Fruit fly (Drosophila melanogaster): ENCODE measurements around the gene Poc1.

The Poc1 gene

dm6 chr3L:13426573-13426972, 36.8 kb upstream of the Poc1 start, which contains the start of gene CG14105 (continued):
- TF ChIP-seq CG6683 (GFP tag; optimal IDR thresholded peaks at IDR 0.05) (no peak), CG18262 (tag; optimal IDR thresholded peaks at IDR 0.05) (no peak)

- no peak for TF ChIP-seq Adf1 (GFP tag; IDR thresholded peaks at IDR 0.05)
- no peak for TF ChIP-seq grau (tag; optimal IDR thresholded peaks at IDR 0.05)
- no peak for TF ChIP-seq CG14014 (GFP tag; IDR thresholded peaks at IDR 0.05)
- no peak for TF ChIP-seq Deaf1 (tag; optimal IDR thresholded peaks at IDR 0.05)
- TF ChIP-seq CG13287 (GFP tag; IDR thresholded peaks at IDR 0.05; ENCODE audit: partially characterized antibody): no peak
- no peak for TF ChIP-seq CG8944 (GFP tag; optimal IDR thresholded peaks at IDR 0.05)
- TF ChIP-seq wor (GFP tag; IDR thresholded peaks at IDR 0.05): no peak
- no peak for TF ChIP-seq BEAF-32 (GFP tag; optimal IDR thresholded peaks at IDR 0.05)
These were observed 35.8 kb upstream of the Poc1 start, which contains the start of gene CG14106 for dm6 chr3L:13425571-13425970. CG14106 (minus strand) TSS chr3L:13425671.

dm6 chr3L:13424068-13424467, 34.3 kb upstream of the Poc1 start, which contains the start of gene CG33263:
CG33263 (minus strand) TSS chr3L:13424168.
- no peak for TF ChIP-seq CG16779 (GFP tag; IDR thresholded peaks at IDR 0.05)
- no peak for TF ChIP-seq CG8089 (GFP tag; optimal IDR thresholded peaks at IDR 0.05)
- TF ChIP-seq ash1 (GFP tag; optimal IDR thresholded peaks at IDR 0.05): no peak
- TF ChIP-seq CG16813 (GFP tag; IDR thresholded peaks at IDR 0.05; ENCODE audit: partially characterized antibody): no peak
- no peak for TF ChIP-seq ap (GFP tag; IDR thresholded peaks at IDR 0.05)
- TF ChIP-seq CG6854 (GFP tag; optimal IDR thresholded peaks at IDR 0.05): no peak
- no peak for TF ChIP-seq Dfd (GFP tag; optimal IDR thresholded peaks at IDR 0.05)

dm6 chr3L:13422286-13422787, 32.5 kb upstream of the Poc1 start, which contains the start of gene CG32121:
CG32121 (minus strand) TSS chr3L:13422336.
- TF ChIP-seq Spps (tag; optimal IDR thresholded peaks at IDR 0.05): no peak
- TF ChIP-seq Doc3 (GFP tag; IDR thresholded peaks at IDR 0.05; ENCODE audit: partially characterized antibody): no peak
- no peak for TF ChIP-seq tll (GFP tag; optimal IDR thresholded peaks at IDR 0.05)
- peak; percentile 95 for TF ChIP-seq Ets65A (GFP tag)
- 0 out of 3 replicates have a peak, but pooled peaks have one; percentile 23 for TF ChIP-seq CG6791 (GFP tag; IDR thresholded peaks at IDR 0.05; ENCODE audit: partially characterized antibody)
- no peak for TF ChIP-seq Xrp1 (GFP tag; IDR thresholded peaks at IDR 0.05)
- TF ChIP-seq nmo (GFP tag; optimal IDR thresholded peaks at IDR 0.05): no peak

DNA sequence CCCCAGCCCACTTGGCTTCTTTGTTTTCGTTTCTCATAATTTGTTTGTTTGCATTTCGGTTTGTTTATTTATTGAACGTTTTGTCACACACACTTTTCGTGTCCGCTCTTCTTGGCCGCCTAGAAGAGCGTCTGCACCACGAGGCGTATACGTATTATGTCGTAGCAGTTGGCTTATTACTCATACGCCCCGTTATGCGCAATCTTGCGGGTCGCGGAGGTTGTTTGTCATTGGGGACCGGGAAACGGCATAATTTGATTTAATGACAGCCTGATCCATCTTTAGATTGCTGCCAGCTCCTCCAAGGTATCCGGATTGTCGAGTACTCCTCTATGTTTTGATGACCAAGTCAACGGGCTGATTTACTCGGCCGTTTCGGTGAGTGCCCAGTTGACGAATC, 30.4 kb upstream of the Poc1 start:
- TF ChIP-seq CG12071 (GFP tag; optimal IDR thresholded peaks at IDR 0.05): no peak
- peak; percentile 87 for TF ChIP-seq CG7372 (GFP tag; IDR thresholded peaks at IDR 0.05)
- peak; percentile 67 for TF ChIP-seq CG12769 (tag; optimal IDR thresholded peaks at IDR 0.05)

dm6 chr3L:13412886-13413224, 23.0 kb upstream of the Poc1 start:
- no peak for TF ChIP-seq Lhr (GFP tag; optimal IDR thresholded peaks at IDR 0.05)
- TF ChIP-seq otp (GFP tag; IDR thresholded peaks at IDR 0.05): 0 out of 3 replicates have a peak, but pooled peaks have one; percentile 25
- TF ChIP-seq ken (GFP tag; IDR thresholded peaks at IDR 0.05): 0 out of 3 replicates have a peak, but pooled peaks have one; percentile 20
- no peak for TF ChIP-seq tna (GFP tag; IDR thresholded peaks at IDR 0.05; ENCODE audit: partially characterized antibody)
- peak; percentile 50; the same call in 1 of the 2 replicates for TF ChIP-seq ato (GFP tag; IDR thresholded peaks at IDR 0.05; ENCODE audit: partially characterized antibody)
- TF ChIP-seq scrt (GFP tag; optimal IDR thresholded peaks at IDR 0.05): peak; percentile 15
- TF ChIP-seq zfh1 (GFP tag; IDR thresholded peaks at IDR 0.05): 0 out of 3 replicates have a peak, but pooled peaks have one; percentile 5
- TF ChIP-seq CG34422 (GFP tag; IDR thresholded peaks at IDR 0.05): peak; percentile 22; the same call in 1 of the 3 replicates
- TF ChIP-seq Med (GFP tag): peak; percentile 52
- TF ChIP-seq chm (GFP tag; IDR thresholded peaks at IDR 0.05): peak; percentile 22; the same call in 1 of the 2 replicates
- TF ChIP-seq HLH4C (GFP tag; IDR thresholded peaks at IDR 0.05; ENCODE audit: partially characterized antibody): 0 out of 3 replicates have a peak, but pooled peaks have one; percentile 3
- 0 out of 3 replicates have a peak, but pooled peaks have one; percentile 4 for TF ChIP-seq mld (GFP tag; IDR thresholded peaks at IDR 0.05; ENCODE audit: partially characterized antibody)
- TF ChIP-seq Sry-δ (GFP tag; optimal IDR thresholded peaks at IDR 0.05): peak; percentile 20
- TF ChIP-seq hbn (GFP tag; IDR thresholded peaks at IDR 0.05; ENCODE audit: partially characterized antibody): 0 out of 2 replicates have a peak, but pooled peaks have one; percentile 0
- peak; percentile 61 for TF ChIP-seq MESR4 (GFP tag; optimal IDR thresholded peaks at IDR 0.05)

Measured in whole organism, embryonic.